Worm (Caenorhabditis elegans) whole organism, L2 larva: ENCODE results near the gene W06E11.1.

Experiments used
- C34F6.9 ChIP-seq: fragments of 150-350 bp; optimal IDR thresholded peaks from 2 replicates; lab custom pipeline; 2014; ENCODE audit warnings: missing biosample characterization, missing genetic modification characterization
- ama-1 ChIP-seq: fragments of 150-350 bp; optimal IDR thresholded peaks from 2 replicates; lab custom pipeline; 2018; ENCODE audit warnings: inconsistent platforms
- blmp-1 ChIP-seq: sonication (generic microtip); optimal IDR thresholded peaks from 2 replicates; lab custom pipeline; 2017; ENCODE audit warnings: missing genetic modification characterization, mild to moderate bottlenecking, missing compliant biosample characterization, antibody characterized with exemption, moderate library complexity; ENCODE audit not compliant: insufficient read depth
- lin-13 ChIP-seq: fragments of 150-350 bp; optimal IDR thresholded peaks from 2 replicates; lab custom pipeline; 2014; ENCODE audit warnings: missing biosample characterization, missing genetic modification reagents, missing genetic modification characterization
- lin-39 ChIP-seq: fragments of 150-350 bp; optimal IDR thresholded peaks from 2 replicates; lab custom pipeline; 2014; ENCODE audit warnings: missing biosample characterization, missing genetic modification reagents, missing genetic modification characterization
- nhr-23 ChIP-seq: fragments of 150-350 bp; optimal IDR thresholded peaks from 2 replicates; lab custom pipeline; 2014; ENCODE audit warnings: missing biosample characterization, missing genetic modification reagents, missing genetic modification characterization
- ztf-11 ChIP-seq: sonication (generic microtip); optimal IDR thresholded peaks from 2 replicates; lab custom pipeline; 2017; ENCODE audit warnings: missing biosample characterization, missing genetic modification characterization

- no peak for TF ChIP-seq blmp-1 (tag; lab: Kevin White, UChicago)
- no peak for TF ChIP-seq ama-1 (lab: Kevin White, UChicago)
- TF ChIP-seq lin-39 (tag; lab: Kevin White, UChicago): no peak
- no peak for TF ChIP-seq ztf-11 (tag; lab: Kevin White, UChicago)
- TF ChIP-seq lin-13: no peak
- no peak for TF ChIP-seq nhr-23 (tag; lab: Kevin White, UChicago)
- no peak for TF ChIP-seq C34F6.9 (tag; lab: Kevin White, UChicago)
These were observed 9.7 kb downstream of the W06E11.1 start for ce11 chrIII:651587-651986.
